Worm (Caenorhabditis elegans): ENCODE measurements around the gene B0334.5.

ce11 chrII:11455715-11456114 lies 41.8 kb upstream of the B0334.5 start:
- no peak for TF ChIP-seq tbx-8 (GFP tag; optimal IDR thresholded peaks at IDR 0.05)
- no peak for TF ChIP-seq snpc-4 (tag; optimal IDR thresholded peaks at IDR 0.05)
- no peak for TF ChIP-seq M03D4.4 (tag; optimal IDR thresholded peaks at IDR 0.05)
- no peak for TF ChIP-seq elt-1 (tag; optimal IDR thresholded peaks at IDR 0.05; ENCODE audit: borderline replicate concordance, insufficient read depth)
- TF ChIP-seq lin-32 (GFP tag; optimal IDR thresholded peaks at IDR 0.05) = no peak
- TF ChIP-seq nhr-28 (tag; optimal IDR thresholded peaks at IDR 0.05) = no peak
- TF ChIP-seq lsy-2 (tag; optimal IDR thresholded peaks at IDR 0.05) = no peak
- no peak for TF ChIP-seq lin-13 (tag; optimal IDR thresholded peaks at IDR 0.05)
- TF ChIP-seq ztf-11 (tag; optimal IDR thresholded peaks at IDR 0.05) = no peak
